Worm (Caenorhabditis elegans) whole organism, L2 larva: ENCODE data around the gene txdc-9.

ENCODE experiments used
- alr-1 ChIP-seq: fragments of 150-350 bp; optimal IDR thresholded peaks from 2 replicates; lab custom pipeline; 2014; ENCODE audit warnings: missing biosample characterization, missing genetic modification characterization
- blmp-1 ChIP-seq: sonication (generic microtip); optimal IDR thresholded peaks from 2 replicates; lab custom pipeline; 2017; ENCODE audit warnings: missing genetic modification characterization, mild to moderate bottlenecking, missing compliant biosample characterization, antibody characterized with exemption, moderate library complexity; ENCODE audit not compliant: insufficient read depth
- ceh-16 ChIP-seq: fragments of 150-350 bp; optimal IDR thresholded peaks from 2 replicates; lab custom pipeline; 2014; ENCODE audit warnings: missing biosample characterization, missing genetic modification characterization
- egl-27 ChIP-seq: sonication (generic microtip); optimal IDR thresholded peaks from 3 replicates; lab custom pipeline; 2017; ENCODE audit warnings: missing biosample characterization, missing genetic modification reagents, missing genetic modification characterization
- elt-3 ChIP-seq: sonication (generic microtip); optimal IDR thresholded peaks from 2 replicates; lab custom pipeline; 2017; ENCODE audit warnings: missing biosample characterization, missing genetic modification characterization
- lsy-2 ChIP-seq, 2 experiments: fragments of 150-350 bp in 1 of 2; sonication (generic microtip) in 1 of 2; optimal IDR thresholded peaks; 2 replicates each; lab custom pipeline; 2014 to 2017; ENCODE audit warnings: missing biosample characterization in 2 of 2, missing genetic modification characterization in 2 of 2
- nhr-21 ChIP-seq: fragments of 150-350 bp; optimal IDR thresholded peaks from 2 replicates; lab custom pipeline; 2014; ENCODE audit warnings: missing biosample characterization, missing genetic modification characterization
- nhr-23 ChIP-seq: fragments of 150-350 bp; optimal IDR thresholded peaks from 2 replicates; lab custom pipeline; 2014; ENCODE audit warnings: missing biosample characterization, missing genetic modification reagents, missing genetic modification characterization
- nhr-25 ChIP-seq: fragments of 150-350 bp; sonication (generic microtip); optimal IDR thresholded peaks from 3 replicates; lab custom pipeline; 2014; ENCODE audit warnings: missing biosample characterization, missing genetic modification characterization
- skn-1 ChIP-seq: sonication (generic microtip); optimal IDR thresholded peaks from 2 replicates; lab custom pipeline; 2017; ENCODE audit warnings: missing biosample characterization, missing genetic modification characterization
- zag-1 ChIP-seq: fragments of 150-350 bp; optimal IDR thresholded peaks from 2 replicates; lab custom pipeline; 2014; ENCODE audit warnings: missing biosample characterization, missing genetic modification characterization

DNA sequence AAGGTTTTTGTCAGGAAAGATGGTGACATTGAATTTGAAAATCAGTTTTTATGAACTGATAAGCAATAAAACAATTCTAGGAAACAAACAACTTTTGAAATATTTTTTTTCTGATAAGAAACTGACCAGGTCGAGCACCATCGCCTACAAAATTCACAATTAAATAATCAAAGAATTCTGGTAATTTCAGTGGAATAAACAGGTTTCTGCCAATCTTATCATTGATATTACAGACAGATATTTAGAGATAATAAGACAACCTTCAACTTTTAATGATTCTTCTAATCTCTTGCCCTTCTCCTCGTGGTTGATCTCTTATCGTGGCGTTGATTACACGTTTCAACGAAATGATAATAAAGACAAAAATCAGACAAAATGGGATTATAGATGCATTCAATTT, 35.6 kb upstream of the txdc-9 start:
- TF ChIP-seq egl-27 (tag; lab: Kevin White, UChicago), result peak; percentile 31
- no peak for TF ChIP-seq skn-1
- no peak for TF ChIP-seq ceh-16 (tag; lab: Kevin White, UChicago)
- peak; percentile 34 for TF ChIP-seq blmp-1 (tag; lab: Kevin White, UChicago)
- TF ChIP-seq nhr-21 (tag; lab: Kevin White, UChicago), result peak; percentile 68
- peak in 1 of 2 experiments; percentile 23 for TF ChIP-seq lsy-2 (tag; optimal IDR thresholded peaks at IDR 0.05; lab: Kevin White, UChicago)
- peak; percentile 73 for TF ChIP-seq nhr-25 (tag; lab: Kevin White, UChicago)
- no peak for TF ChIP-seq alr-1 (tag; lab: Kevin White, UChicago)
- TF ChIP-seq zag-1, result no peak
- TF ChIP-seq elt-3 (tag; lab: Kevin White, UChicago), result no peak
- no peak for TF ChIP-seq nhr-23
